Fruit fly (Drosophila melanogaster): ENCODE results near the gene Gba1a.

The Gba1a gene

DNA sequence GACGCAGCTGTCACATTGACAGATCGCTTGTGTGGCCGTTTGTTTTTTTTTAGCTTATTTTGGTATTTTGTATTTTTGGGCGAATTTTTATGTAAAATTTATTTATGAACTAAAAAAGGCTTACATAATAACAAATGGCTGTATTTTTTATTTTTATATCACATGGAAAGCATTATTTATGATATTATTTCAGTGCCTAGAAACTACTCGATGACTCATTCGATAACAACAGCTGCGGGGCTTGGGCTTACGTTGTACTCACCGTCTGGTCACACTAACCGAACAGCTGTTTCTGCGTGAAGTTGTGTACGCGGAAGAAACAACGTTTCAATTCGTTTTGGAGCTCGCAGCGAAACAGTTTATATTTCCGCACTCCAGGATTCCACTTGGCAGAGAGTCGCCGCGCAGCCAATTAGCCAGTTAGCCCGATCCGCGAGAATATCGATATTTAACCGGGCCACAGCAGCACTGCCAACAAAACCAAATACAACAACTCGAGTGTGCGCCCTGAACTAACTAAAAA is 32.6 kb downstream of the Gba1a start, which contains the start of the genes Hmgcr and Rpn9 (continued):
- TF ChIP-seq ATbp (GFP tag; optimal IDR thresholded peaks at IDR 0.05) (no peak), Fer1 (GFP tag; optimal IDR thresholded peaks at IDR 0.05) (peak; percentile 28), CG7357 (GFP tag; IDR thresholded peaks at IDR 0.05) (no peak), fru (optimal IDR thresholded peaks at IDR 0.05) (no peak), sob (GFP tag; IDR thresholded peaks at IDR 0.05) (no peak), caup (GFP tag; optimal IDR thresholded peaks at IDR 0.05; ENCODE audit: severe bottlenecking) (no peak), slbo (GFP tag; IDR thresholded peaks at IDR 0.05) (no peak; the same call in 1 of the 2 replicates), Nf-YA (GFP tag; IDR thresholded peaks at IDR 0.05) (no peak), peb (GFP tag; IDR thresholded peaks at IDR 0.05) (no peak), sisA (GFP tag; IDR thresholded peaks at IDR 0.05) (no peak), CG13894 (tag; optimal IDR thresholded peaks at IDR 0.05) (no peak), Hsf (GFP tag; optimal IDR thresholded peaks at IDR 0.05) (no peak), CG10543 (GFP tag; optimal IDR thresholded peaks at IDR 0.05) (no peak), CkIIα-i1 (GFP tag; IDR thresholded peaks at IDR 0.05) (no peak), nmo (GFP tag; optimal IDR thresholded peaks at IDR 0.05) (peak; percentile 67), cwo (GFP tag; optimal IDR thresholded peaks at IDR 0.05) (no peak), Xbp1 (GFP tag; optimal IDR thresholded peaks at IDR 0.05) (peak; percentile 12), Med (GFP tag) (peak; percentile 83), br (optimal IDR thresholded peaks at IDR 0.05) (no peak), scrt (GFP tag; optimal IDR thresholded peaks at IDR 0.05) (peak; percentile 18), CG15696 (tag; optimal IDR thresholded peaks at IDR 0.05) (no peak), tgo (GFP tag; IDR thresholded peaks at IDR 0.05) (no peak), CG11696 (GFP tag; IDR thresholded peaks at IDR 0.05) (no peak), CG4854 (GFP tag; optimal IDR thresholded peaks at IDR 0.05) (no peak), shn (GFP tag; optimal IDR thresholded peaks at IDR 0.05) (peak; percentile 27), Atf-2 (GFP tag; optimal IDR thresholded peaks at IDR 0.05) (no peak), hth (optimal IDR thresholded peaks at IDR 0.05) (no peak), E2f1 (GFP tag; IDR thresholded peaks at IDR 0.05) (no peak), CG33213 (GFP tag; optimal IDR thresholded peaks at IDR 0.05) (peak; percentile 15), CG17186 (GFP tag; optimal IDR thresholded peaks at IDR 0.05) (peak; percentile 62), CG10431 (GFP tag; optimal IDR thresholded peaks at IDR 0.05) (peak; percentile 54), ssp (GFP tag; IDR thresholded peaks at IDR 0.05) (no peak), wor (GFP tag; IDR thresholded peaks at IDR 0.05) (no peak), D19B (GFP tag; optimal IDR thresholded peaks at IDR 0.05) (no peak), crp (GFP tag; optimal IDR thresholded peaks at IDR 0.05) (peak; percentile 85 to 98), Meics (GFP tag; optimal IDR thresholded peaks at IDR 0.05) (no peak), ken (GFP tag; IDR thresholded peaks at IDR 0.05) (no peak), inv (GFP tag; IDR thresholded peaks at IDR 0.05; ENCODE audit: partially characterized antibody) (no peak), CG1832 (GFP tag; optimal IDR thresholded peaks at IDR 0.05) (no peak), bigmax (GFP tag; optimal IDR thresholded peaks at IDR 0.05) (no peak), CG8944 (GFP tag; optimal IDR thresholded peaks at IDR 0.05) (no peak), wek (GFP tag; optimal IDR thresholded peaks at IDR 0.05) (peak; percentile 30), HmgZ (tag; optimal IDR thresholded peaks at IDR 0.05) (peak; percentile 32), CG7556 (GFP tag; optimal IDR thresholded peaks at IDR 0.05) (no peak), knrl (GFP tag; IDR thresholded peaks at IDR 0.05; ENCODE audit: partially characterized antibody) (peak; percentile 9; the same call in 1 of the 3 replicates), eyg (GFP tag; optimal IDR thresholded peaks at IDR 0.05) (no peak), gem (tag; optimal IDR thresholded peaks at IDR 0.05) (peak; percentile 35), gsb (GFP tag; IDR thresholded peaks at IDR 0.05) (no peak), Elba2 (GFP tag; optimal IDR thresholded peaks at IDR 0.05) (no peak), Eip74EF (GFP tag; optimal IDR thresholded peaks at IDR 0.05) (peak in 1 of 2 experiments; percentile 71), grau (tag; optimal IDR thresholded peaks at IDR 0.05) (peak; percentile 26)
